Fruit fly (Drosophila melanogaster) whole organism, embryonic: ENCODE results near the gene gukh.

ENCODE experiments used
- Aef1 ChIP-seq: fragments of 200-800 bp; sonication (Bioruptor generic); IDR thresholded peaks from 3 replicates; pipeline ENCODE4 v1.3.6; 2022; ENCODE audit warnings: missing biosample characterization, missing genetic modification characterization
- Atf-2 ChIP-seq: fragments of 200-800 bp; sonication (Bioruptor generic); optimal IDR thresholded peaks from 2 replicates; lab custom pipeline; 2016; ENCODE audit warnings: missing biosample characterization, missing genetic modification characterization
- CG10654 ChIP-seq: fragments of 200-800 bp; sonication (Bioruptor generic); optimal IDR thresholded peaks from 2 replicates; lab custom pipeline; 2016; ENCODE audit warnings: missing biosample characterization, missing genetic modification characterization
- CG10959 ChIP-seq: fragments of 200-800 bp; sonication (Bioruptor generic); IDR thresholded peaks from 2 replicates; pipeline ENCODE4 v1.3.6; 2022; ENCODE audit warnings: missing biosample characterization, missing genetic modification characterization
- CG11696 ChIP-seq: fragments of 200-800 bp; sonication (Bioruptor generic); IDR thresholded peaks from 2 replicates; pipeline ENCODE4 v1.3.6; 2022; ENCODE audit warnings: missing biosample characterization, missing genetic modification characterization
- CG12219 ChIP-seq: fragments of 200-800 bp; sonication (Bioruptor generic); optimal IDR thresholded peaks from 3 replicates; lab custom pipeline; 2018; ENCODE audit warnings: missing biosample characterization, mild to moderate bottlenecking, missing genetic modification characterization
- CG12942 ChIP-seq: fragments of 200-800 bp; sonication (Bioruptor generic); optimal IDR thresholded peaks from 3 replicates; lab custom pipeline; 2016; ENCODE audit warnings: missing biosample characterization, missing genetic modification characterization
- CG14710 ChIP-seq: fragments of 200-800 bp; sonication (Bioruptor generic); optimal IDR thresholded peaks from 3 replicates; lab custom pipeline; 2019; ENCODE audit warnings: missing biosample characterization, mild to moderate bottlenecking, missing genetic modification characterization, moderate library complexity
- CG16863 ChIP-seq: fragments of 200-800 bp; sonication (Bioruptor generic); optimal IDR thresholded peaks from 3 replicates; lab custom pipeline; 2016; ENCODE audit warnings: missing biosample characterization, missing genetic modification characterization
- CG17385 ChIP-seq: fragments of 200-800 bp; sonication (Bioruptor generic); optimal IDR thresholded peaks from 3 replicates; lab custom pipeline; 2018; ENCODE audit warnings: missing biosample characterization, mild to moderate bottlenecking, missing genetic modification characterization
- CG17568 ChIP-seq: fragments of 200-800 bp; sonication (Bioruptor generic); optimal IDR thresholded peaks from 2 replicates; lab custom pipeline; 2018; ENCODE audit warnings: missing biosample characterization, mild to moderate bottlenecking, missing genetic modification characterization, moderate library complexity
- CG1832 ChIP-seq: fragments of 200-800 bp; sonication (Bioruptor generic); optimal IDR thresholded peaks from 2 replicates; lab custom pipeline; 2017; ENCODE audit warnings: missing biosample characterization, mild to moderate bottlenecking, missing genetic modification characterization, inconsistent platforms
- CG4328 ChIP-seq: fragments of 200-800 bp; sonication (Bioruptor generic); optimal IDR thresholded peaks from 3 replicates; lab custom pipeline; 2017; ENCODE audit warnings: missing biosample characterization, missing genetic modification reagents, missing genetic modification characterization
- CG4854 ChIP-seq: fragments of 200-800 bp; sonication (Bioruptor generic); optimal IDR thresholded peaks from 2 replicates; lab custom pipeline; 2016; ENCODE audit warnings: missing biosample characterization, missing genetic modification characterization, inconsistent platforms
- CG6765 ChIP-seq: fragments of 200-800 bp; sonication (Bioruptor generic); optimal IDR thresholded peaks from 3 replicates; lab custom pipeline; 2017; ENCODE audit warnings: missing biosample characterization, mild to moderate bottlenecking, missing genetic modification characterization
- CG7357 ChIP-seq: fragments of 200-800 bp; sonication (Bioruptor generic); IDR thresholded peaks from 3 replicates; pipeline ENCODE4 v1.3.6; 2022; ENCODE audit warnings: missing biosample characterization, missing genetic modification characterization
- CG7786 ChIP-seq: fragments of 200-800 bp; sonication (Bioruptor generic); optimal IDR thresholded peaks from 2 replicates; lab custom pipeline; 2016; ENCODE audit warnings: missing biosample characterization, missing genetic modification characterization
- CG8290 ChIP-seq, 3 experiments: fragments of 200-800 bp; sonication (Bioruptor generic); optimal IDR thresholded peaks; 2 replicates each; lab custom pipeline; 2016 to 2019; ENCODE audit warnings: missing biosample characterization in 3 of 3, missing genetic modification characterization in 3 of 3, mild to moderate bottlenecking in 2 of 3, moderate library complexity in 1 of 3
- CG9609 ChIP-seq: fragments of 200-800 bp; sonication (Bioruptor generic); optimal IDR thresholded peaks from 3 replicates; lab custom pipeline; 2016; ENCODE audit warnings: missing biosample characterization, missing genetic modification characterization
- Dad ChIP-seq: fragments of 200-800 bp; sonication (Bioruptor generic); optimal IDR thresholded peaks from 3 replicates; lab custom pipeline; 2016; ENCODE audit warnings: missing biosample characterization, missing genetic modification characterization
- E2f2 ChIP-seq: fragments of 200-800 bp; sonication (Bioruptor generic); IDR thresholded peaks from 2 replicates; pipeline ENCODE4 v1.3.6; 2022; ENCODE audit warnings: missing biosample characterization, missing genetic modification characterization
- HLH4C ChIP-seq: fragments of 200-800 bp; sonication (Bioruptor generic); IDR thresholded peaks from 3 replicates; pipeline ENCODE4 v1.3.6; 2022; ENCODE audit warnings: missing biosample characterization, missing genetic modification characterization; ENCODE audit not compliant: partially characterized antibody
- HmgZ ChIP-seq: fragments of 200-800 bp; sonication (Bioruptor generic); optimal IDR thresholded peaks from 2 replicates; lab custom pipeline; 2018; ENCODE audit warnings: missing biosample characterization, mild to moderate bottlenecking, missing genetic modification characterization
- Lpt ChIP-seq: fragments of >200 bp; optimal IDR thresholded peaks from 2 replicates; lab custom pipeline; 2018; ENCODE audit warnings: missing biosample characterization, missing genetic modification characterization
- MBD-R2 ChIP-seq: fragments of 200-800 bp; sonication (Bioruptor generic); IDR thresholded peaks from 2 replicates; pipeline ENCODE4 v1.3.6; 2022; ENCODE audit warnings: missing biosample characterization, missing genetic modification characterization
- Mad ChIP-seq: fragments of 200-800 bp; sonication (Bioruptor generic); optimal IDR thresholded peaks from 2 replicates; lab custom pipeline; 2016; ENCODE audit warnings: missing biosample characterization, missing genetic modification characterization
- Scr ChIP-seq: fragments of 200-800 bp; sonication (Bioruptor generic); IDR thresholded peaks from 2 replicates; pipeline ENCODE4 v1.3.6; 2022; ENCODE audit warnings: missing biosample characterization, missing genetic modification characterization; ENCODE audit not compliant: partially characterized antibody
- bab2 ChIP-seq: fragments of 200-800 bp; sonication (Bioruptor generic); optimal IDR thresholded peaks from 2 replicates; lab custom pipeline; 2016; ENCODE audit warnings: missing biosample characterization, missing genetic modification characterization
- bigmax ChIP-seq: fragments of 200-800 bp; sonication (Bioruptor generic); optimal IDR thresholded peaks from 2 replicates; lab custom pipeline; 2018; ENCODE audit warnings: missing biosample characterization, mild to moderate bottlenecking, missing genetic modification characterization
- bowl ChIP-seq: fragments of 200-800 bp; sonication (Bioruptor generic); IDR thresholded peaks from 2 replicates; pipeline ENCODE4 v1.3.6; 2022; ENCODE audit warnings: missing biosample characterization, missing genetic modification characterization
- cas ChIP-seq: fragments of 200-800 bp; sonication (Bioruptor generic); IDR thresholded peaks from 2 replicates; pipeline ENCODE4 v1.3.6; 2022; ENCODE audit warnings: missing biosample characterization, missing genetic modification characterization
- chm ChIP-seq: fragments of 200-800 bp; sonication (Bioruptor generic); IDR thresholded peaks from 2 replicates; pipeline ENCODE4 v1.3.6; 2022; ENCODE audit warnings: missing biosample characterization, missing genetic modification characterization
- eyg ChIP-seq: fragments of 200-800 bp; sonication (Bioruptor generic); optimal IDR thresholded peaks from 3 replicates; lab custom pipeline; 2016; ENCODE audit warnings: missing biosample characterization, missing genetic modification characterization
- fru ChIP-seq: fragments of >200 bp; optimal IDR thresholded peaks from 2 replicates; lab custom pipeline; 2017
- gsb ChIP-seq: fragments of 200-800 bp; sonication (Bioruptor generic); IDR thresholded peaks from 2 replicates; pipeline ENCODE4 v1.3.6; 2022; ENCODE audit warnings: missing biosample characterization, missing genetic modification characterization
- gsb-n ChIP-seq: fragments of 200-800 bp; sonication (Bioruptor generic); optimal IDR thresholded peaks from 3 replicates; lab custom pipeline; 2018; ENCODE audit warnings: missing biosample characterization, mild to moderate bottlenecking, missing genetic modification characterization
- hkb ChIP-seq, 2 experiments: fragments of 200-800 bp in 1 of 2; fragments of >200 bp in 1 of 2; sonication (Bioruptor generic) in 1 of 2; IDR thresholded peaks in 1 of 2; optimal IDR thresholded peaks in 1 of 2; 2 replicates each; pipeline versions ENCODE4 v1.3.6 to Lab custom; 2017 to 2022; ENCODE audit warnings: missing biosample characterization in 1 of 2, missing genetic modification characterization in 1 of 2
- oc ChIP-seq: fragments of 200-800 bp; sonication (Bioruptor generic); optimal IDR thresholded peaks from 2 replicates; lab custom pipeline; 2018; ENCODE audit warnings: missing biosample characterization, mild to moderate bottlenecking, missing genetic modification characterization, moderate library complexity
- pnt ChIP-seq: fragments of 200-800 bp; sonication (Bioruptor generic); optimal IDR thresholded peaks from 3 replicates; lab custom pipeline; 2016; ENCODE audit warnings: missing biosample characterization, missing genetic modification characterization
- pum ChIP-seq: fragments of 200-800 bp; sonication (Bioruptor generic); optimal IDR thresholded peaks from 2 replicates; lab custom pipeline; 2016; ENCODE audit warnings: missing biosample characterization, missing genetic modification characterization
- run ChIP-seq: fragments of 200-800 bp; sonication (Bioruptor generic); optimal IDR thresholded peaks from 3 replicates; lab custom pipeline; 2018; ENCODE audit warnings: missing biosample characterization, mild to moderate bottlenecking, missing genetic modification characterization
- sima ChIP-seq: fragments of 200-800 bp; sonication (Bioruptor generic); optimal IDR thresholded peaks from 2 replicates; lab custom pipeline; 2016; ENCODE audit warnings: missing biosample characterization, missing genetic modification characterization
- slou ChIP-seq: fragments of 200-800 bp; sonication (Bioruptor generic); optimal IDR thresholded peaks from 3 replicates; lab custom pipeline; 2016; ENCODE audit warnings: missing biosample characterization, missing genetic modification characterization
- so ChIP-seq: fragments of 200-800 bp; sonication (Bioruptor generic); IDR thresholded peaks from 3 replicates; pipeline ENCODE4 v1.3.6; 2022; ENCODE audit warnings: missing biosample characterization, missing genetic modification characterization
- sqz ChIP-seq: fragments of 200-800 bp; sonication (Bioruptor generic); optimal IDR thresholded peaks from 3 replicates; lab custom pipeline; 2018; ENCODE audit warnings: missing biosample characterization, mild to moderate bottlenecking, missing genetic modification characterization
- ssp ChIP-seq: fragments of 200-800 bp; sonication (Bioruptor generic); IDR thresholded peaks from 2 replicates; pipeline ENCODE4 v1.3.6; 2022; ENCODE audit warnings: missing biosample characterization, missing genetic modification characterization
- tap ChIP-seq: fragments of 200-800 bp; optimal IDR thresholded peaks from 3 replicates; lab custom pipeline; 2019; ENCODE audit warnings: missing biosample characterization, mild to moderate bottlenecking, missing genetic modification characterization, moderate library complexity
- tgo ChIP-seq: fragments of 200-800 bp; sonication (Bioruptor generic); IDR thresholded peaks from 3 replicates; pipeline ENCODE4 v1.3.6; 2022; ENCODE audit warnings: missing biosample characterization, missing genetic modification characterization
- trem ChIP-seq: fragments of 200-800 bp; optimal IDR thresholded peaks from 3 replicates; lab custom pipeline; 2019; ENCODE audit warnings: missing biosample characterization, mild to moderate bottlenecking, missing genetic modification characterization, moderate library complexity
- vvl ChIP-seq: fragments of 200-800 bp; sonication (Bioruptor generic); IDR thresholded peaks from 2 replicates; pipeline ENCODE4 v1.3.6; 2022; ENCODE audit warnings: missing biosample characterization, missing genetic modification characterization
- wdn ChIP-seq: fragments of 200-800 bp; sonication (Bioruptor generic); IDR thresholded peaks from 2 replicates; pipeline ENCODE4 v1.3.6; 2022; ENCODE audit warnings: missing biosample characterization, missing genetic modification characterization
- zen2 ChIP-seq: fragments of 200-800 bp; sonication (Bioruptor generic); IDR thresholded peaks from 3 replicates; pipeline ENCODE4 v1.3.6; 2022; ENCODE audit warnings: missing biosample characterization, missing genetic modification characterization; ENCODE audit not compliant: partially characterized antibody

The gukh gene

DNA sequence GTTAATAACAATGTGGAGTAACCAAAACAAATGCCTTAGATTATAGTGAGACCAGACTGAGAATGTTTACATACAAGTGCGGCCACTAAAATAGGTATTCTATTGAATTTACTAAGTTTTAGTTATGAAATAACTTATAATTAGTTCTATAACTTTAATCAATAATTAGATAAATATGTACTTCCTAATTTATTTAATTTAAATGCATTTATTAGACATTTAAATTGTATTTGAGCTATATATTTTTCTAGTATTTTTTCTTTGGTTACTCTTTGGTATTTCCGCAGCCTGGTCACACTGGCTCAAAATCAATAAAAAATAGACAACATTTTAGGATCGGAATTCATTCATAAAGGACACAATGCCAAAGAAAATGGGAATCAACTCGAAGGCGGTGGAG lies 47.4 kb downstream of the gukh start, which contains the start of the genes Prp18 and CG6013 (continued):
- TF ChIP-seq gsb (GFP tag; lab: Robert Waterston, UW), result no peak
- no peak for TF ChIP-seq CG16863
- TF ChIP-seq Lpt, result no peak
- TF ChIP-seq eyg (GFP tag; lab: Kevin White, UChicago), result no peak
- TF ChIP-seq Aef1 (GFP tag; lab: Robert Waterston, UW), result no peak
- no peak for TF ChIP-seq bigmax
- no peak for TF ChIP-seq chm (GFP tag; lab: Robert Waterston, UW)
- TF ChIP-seq cas, result no peak
- TF ChIP-seq hkb (optimal IDR thresholded peaks at IDR 0.05; lab: Kevin White, UChicago), result no peak
- TF ChIP-seq hkb (GFP tag; IDR thresholded peaks at IDR 0.05; lab: Robert Waterston, UW), result no peak
- TF ChIP-seq so (GFP tag; lab: Robert Waterston, UW), result no peak
- no peak for TF ChIP-seq ssp (GFP tag; lab: Robert Waterston, UW)
- peak; percentile 75 for TF ChIP-seq trem (tag; lab: Kevin White, UChicago)
- peak; percentile 74 for TF ChIP-seq gsb-n (tag; lab: Kevin White, UChicago)
- no peak for TF ChIP-seq pum (GFP tag; lab: Kevin White, UChicago)
- TF ChIP-seq CG10959 (GFP tag; lab: Robert Waterston, UW), result no peak
- no peak; the same call in 1 of the 2 replicates for TF ChIP-seq Scr (GFP tag; lab: Robert Waterston, UW)
- no peak for TF ChIP-seq CG8290 (GFP tag; optimal IDR thresholded peaks at IDR 0.05; lab: Kevin White, UChicago)
- no peak for TF ChIP-seq CG8290 (tag; optimal IDR thresholded peaks at IDR 0.05; lab: Kevin White, UChicago)
- TF ChIP-seq bab2, result no peak
- no peak for TF ChIP-seq CG6765 (GFP tag; lab: Kevin White, UChicago)
- TF ChIP-seq CG4328, result peak; percentile 58
- TF ChIP-seq sqz (GFP tag; lab: Kevin White, UChicago), result peak; percentile 88
- TF ChIP-seq zen2 (GFP tag; lab: Robert Waterston, UW), result no peak
- no peak for TF ChIP-seq CG7357 (GFP tag; lab: Robert Waterston, UW)
- peak; percentile 97 for TF ChIP-seq CG11696 (GFP tag; lab: Robert Waterston, UW)
- TF ChIP-seq MBD-R2 (GFP tag; lab: Robert Waterston, UW), result peak; percentile 81
- peak; percentile 83 for TF ChIP-seq CG14710 (tag; lab: Kevin White, UChicago)
- TF ChIP-seq bowl (GFP tag; lab: Robert Waterston, UW), result no peak
- no peak for TF ChIP-seq run (tag; lab: Kevin White, UChicago)
- no peak for TF ChIP-seq Atf-2 (GFP tag; lab: Kevin White, UChicago)
- TF ChIP-seq CG1832 (GFP tag; lab: Kevin White, UChicago), result no peak
- peak; percentile 73 for TF ChIP-seq tgo
- peak; percentile 32; the same call in 1 of the 2 replicates for TF ChIP-seq vvl
- TF ChIP-seq fru (lab: Kevin White, UChicago), result no peak
- no peak for TF ChIP-seq CG17568 (GFP tag; lab: Kevin White, UChicago)
- no peak for TF ChIP-seq Mad
- peak; percentile 49 for TF ChIP-seq HmgZ
- no peak for TF ChIP-seq CG9609
- no peak for TF ChIP-seq HLH4C (GFP tag; lab: Robert Waterston, UW)
- TF ChIP-seq CG10654 (GFP tag; lab: Kevin White, UChicago), result peak; percentile 60
- no peak for TF ChIP-seq slou (GFP tag; lab: Kevin White, UChicago)
- no peak for TF ChIP-seq sima (GFP tag; lab: Kevin White, UChicago)
- no peak for TF ChIP-seq CG12219
- TF ChIP-seq E2f2 (GFP tag; lab: Robert Waterston, UW), result no peak
- TF ChIP-seq pnt (GFP tag; lab: Kevin White, UChicago), result no peak
- no peak for TF ChIP-seq CG7786
- no peak for TF ChIP-seq CG4854 (GFP tag; lab: Kevin White, UChicago)
- TF ChIP-seq oc, result no peak
- TF ChIP-seq Dad (GFP tag; lab: Kevin White, UChicago), result no peak
- peak; percentile 60 for TF ChIP-seq tap
- peak; percentile 56 for TF ChIP-seq CG12942 (GFP tag; lab: Kevin White, UChicago)
- no peak for TF ChIP-seq wdn (GFP tag; lab: Robert Waterston, UW)
- peak; percentile 28 for TF ChIP-seq CG17385 (GFP tag; lab: Kevin White, UChicago)
